Worm (Caenorhabditis elegans) whole organism, L1 larva: ENCODE results near the gene srh-204.

Experiments
- F16B12.6 ChIP-seq: fragments of 150-350 bp; optimal IDR thresholded peaks from 2 replicates; lab custom pipeline; 2014; ENCODE audit warnings: missing biosample characterization, missing genetic modification characterization
- Y116A8C.19 ChIP-seq: sonication (generic microtip); optimal IDR thresholded peaks from 2 replicates; lab custom pipeline; 2016; ENCODE audit warnings: missing compliant biosample characterization, missing genetic modification characterization, borderline replicate concordance
- aly-2 ChIP-seq: fragments of 150-350 bp; optimal IDR thresholded peaks from 2 replicates; lab custom pipeline; 2014; ENCODE audit warnings: missing biosample characterization, missing genetic modification characterization
- ceh-63 ChIP-seq: fragments of 200-800 bp; sonication (Bioruptor generic); optimal IDR thresholded peaks from 2 replicates; lab custom pipeline; 2018; ENCODE audit warnings: mild to moderate bottlenecking, missing genetic modification characterization, missing compliant biosample characterization
- ceh-88 ChIP-seq: fragments of 200-800 bp; sonication (Bioruptor generic); IDR thresholded peaks from 2 replicates; pipeline ENCODE4 v1.3.6; 2022; ENCODE audit warnings: missing genetic modification characterization, missing compliant biosample characterization
- ceh-90 ChIP-seq: sonication (generic microtip); optimal IDR thresholded peaks from 2 replicates; lab custom pipeline; 2016; ENCODE audit warnings: missing genetic modification characterization, missing compliant biosample characterization
- ces-1 ChIP-seq: fragments of 150-350 bp; optimal IDR thresholded peaks from 2 replicates; lab custom pipeline; 2014; ENCODE audit warnings: missing biosample characterization, missing genetic modification reagents, missing genetic modification characterization
- dpl-1 ChIP-seq, 3 experiments: fragments of 150-350 bp in 2 of 3; sonication (generic microtip) in 1 of 3; optimal IDR thresholded peaks; 2 replicates each; lab custom pipeline; 2014 to 2017; ENCODE audit warnings: missing biosample characterization in 3 of 3, missing genetic modification characterization in 3 of 3, missing genetic modification reagents in 3 of 3
- dsc-1 ChIP-seq: sonication (generic microtip); optimal IDR thresholded peaks from 2 replicates; lab custom pipeline; 2016; ENCODE audit warnings: mild to moderate bottlenecking, missing genetic modification characterization, missing compliant biosample characterization
- efl-1 ChIP-seq, 4 experiments: fragments of 150-350 bp; optimal IDR thresholded peaks in 3 of 4; peaks in 1 of 4; 1 replicate in 1 of 4; 2 replicates in 3 of 4; lab custom pipeline; 2014; ENCODE audit warnings: missing biosample characterization in 2 of 4, missing genetic modification characterization in 2 of 4, missing genetic modification reagents in 2 of 4
- egl-27 ChIP-seq, 2 experiments: fragments of 150-350 bp in 1 of 2; sonication (generic microtip); optimal IDR thresholded peaks; 3 replicates each; lab custom pipeline; 2017 to 2018; ENCODE audit warnings: missing biosample characterization in 2 of 2, missing genetic modification characterization in 2 of 2, missing genetic modification reagents in 2 of 2
- ets-5 ChIP-seq: fragments of 200-800 bp; sonication (Bioruptor generic); IDR thresholded peaks from 2 replicates; pipeline ENCODE4 v1.3.6; 2022; ENCODE audit warnings: missing genetic modification characterization, missing compliant biosample characterization
- fkh-10 ChIP-seq: sonication (generic microtip); optimal IDR thresholded peaks from 2 replicates; lab custom pipeline; 2017; ENCODE audit warnings: missing biosample characterization, missing genetic modification reagents, missing genetic modification characterization
- fkh-8 ChIP-seq: sonication (generic microtip); optimal IDR thresholded peaks from 2 replicates; lab custom pipeline; 2016; ENCODE audit warnings: mild to moderate bottlenecking, missing genetic modification characterization, missing compliant biosample characterization
- fos-1 ChIP-seq: fragments of 150-350 bp; optimal IDR thresholded peaks from 2 replicates; lab custom pipeline; 2014; ENCODE audit warnings: missing biosample characterization, missing genetic modification characterization
- grh-1 ChIP-seq: fragments of 200-800 bp; sonication (Bioruptor generic); IDR thresholded peaks from 2 replicates; pipeline ENCODE4 v1.3.6; 2022; ENCODE audit warnings: missing genetic modification reagents, missing genetic modification characterization, missing compliant biosample characterization
- hlh-17 ChIP-seq: fragments of 200-800 bp; sonication (Bioruptor generic); optimal IDR thresholded peaks from 2 replicates; lab custom pipeline; 2018; ENCODE audit warnings: missing genetic modification characterization, mild to moderate bottlenecking, missing compliant biosample characterization, moderate library complexity, borderline replicate concordance
- hlh-4 ChIP-seq: sonication (generic microtip); optimal IDR thresholded peaks from 2 replicates; lab custom pipeline; 2016; ENCODE audit warnings: mild to moderate bottlenecking, missing genetic modification characterization, missing compliant biosample characterization
- hpl-2 ChIP-seq: fragments of 150-350 bp; optimal IDR thresholded peaks from 2 replicates; lab custom pipeline; 2014; ENCODE audit warnings: missing biosample characterization, missing genetic modification reagents, missing genetic modification characterization
- isw-1 ChIP-seq: fragments of 200-800 bp; sonication (Bioruptor generic); IDR thresholded peaks from 2 replicates; pipeline ENCODE4 v1.3.6; 2022; ENCODE audit warnings: missing genetic modification characterization, missing compliant biosample characterization
- jun-1 ChIP-seq: fragments of 150-350 bp; optimal IDR thresholded peaks from 2 replicates; lab custom pipeline; 2014; ENCODE audit warnings: missing biosample characterization, missing genetic modification reagents, missing genetic modification characterization
- lin-13 ChIP-seq: fragments of 150-350 bp; optimal IDR thresholded peaks from 2 replicates; lab custom pipeline; 2014; ENCODE audit warnings: missing biosample characterization, missing genetic modification reagents, missing genetic modification characterization
- lin-14 ChIP-seq: fragments of 200-800 bp; sonication (Bioruptor generic); optimal IDR thresholded peaks from 2 replicates; lab custom pipeline; 2018; ENCODE audit warnings: mild to moderate bottlenecking, missing genetic modification characterization, moderate library complexity, missing compliant biosample characterization
- lin-35 ChIP-seq, 2 experiments: fragments of 150-350 bp; optimal IDR thresholded peaks; 2 replicates each; lab custom pipeline; 2014; ENCODE audit warnings: missing biosample characterization in 2 of 2, missing genetic modification characterization in 2 of 2, missing genetic modification reagents in 2 of 2
- lir-3 ChIP-seq: sonication (generic microtip); optimal IDR thresholded peaks from 2 replicates; lab custom pipeline; 2016; ENCODE audit warnings: mild to moderate bottlenecking, missing genetic modification characterization, moderate library complexity, missing compliant biosample characterization; ENCODE audit not compliant: poor library complexity
- lsy-2 ChIP-seq, 2 experiments: fragments of 150-350 bp; optimal IDR thresholded peaks; 2 replicates each; lab custom pipeline; 2014; ENCODE audit warnings: missing biosample characterization in 2 of 2, missing genetic modification characterization in 2 of 2
- mdl-1 ChIP-seq, 2 experiments: fragments of 150-350 bp; optimal IDR thresholded peaks; 2 replicates each; lab custom pipeline; 2014 to 2017; ENCODE audit warnings: missing biosample characterization in 2 of 2, missing genetic modification characterization in 2 of 2, inconsistent platforms in 1 of 2
- mef-2 ChIP-seq: fragments of 150-350 bp; optimal IDR thresholded peaks from 2 replicates; lab custom pipeline; 2014; ENCODE audit warnings: missing biosample characterization, missing genetic modification characterization
- mep-1 ChIP-seq: fragments of 150-350 bp; optimal IDR thresholded peaks from 2 replicates; lab custom pipeline; 2014; ENCODE audit warnings: missing biosample characterization, missing genetic modification characterization
- nhr-11 ChIP-seq: fragments of 150-350 bp; optimal IDR thresholded peaks from 2 replicates; lab custom pipeline; 2014; ENCODE audit warnings: missing biosample characterization, missing genetic modification characterization
- nhr-19 ChIP-seq: fragments of 200-800 bp; sonication (Bioruptor generic); conservative IDR thresholded peaks from 2 replicates; pipeline ENCODE4 v1.3.6; 2022; ENCODE audit warnings: missing genetic modification characterization, missing compliant biosample characterization
- nhr-20 ChIP-seq: sonication (generic microtip); optimal IDR thresholded peaks from 2 replicates; lab custom pipeline; 2016; ENCODE audit warnings: mild to moderate bottlenecking, missing genetic modification characterization, missing compliant biosample characterization
- nhr-71 ChIP-seq: sonication (generic microtip); optimal IDR thresholded peaks from 2 replicates; lab custom pipeline; 2016; ENCODE audit warnings: mild to moderate bottlenecking, missing genetic modification characterization, moderate library complexity, missing compliant biosample characterization
- nhr-76 ChIP-seq: sonication (generic microtip); optimal IDR thresholded peaks from 2 replicates; lab custom pipeline; 2017; ENCODE audit warnings: missing biosample characterization, missing genetic modification characterization
- nhr-85 ChIP-seq: sonication (generic microtip); peaks from one replicate; lab custom pipeline; 2016; ENCODE audit warnings: missing genetic modification characterization, inconsistent platforms, missing compliant biosample characterization
- pag-3 ChIP-seq: sonication (generic microtip); optimal IDR thresholded peaks from 2 replicates; lab custom pipeline; 2017; ENCODE audit warnings: missing genetic modification characterization, mild to moderate bottlenecking, missing compliant biosample characterization, antibody characterized with exemption, borderline replicate concordance; ENCODE audit not compliant: insufficient read depth
- pqm-1 ChIP-seq: sonication (generic microtip); optimal IDR thresholded peaks from 3 replicates; lab custom pipeline; 2017; ENCODE audit warnings: missing biosample characterization, missing genetic modification characterization
- rnt-1 ChIP-seq: sonication (generic microtip); optimal IDR thresholded peaks from 2 replicates; lab custom pipeline; 2016; ENCODE audit warnings: mild to moderate bottlenecking, missing genetic modification characterization, moderate library complexity, missing compliant biosample characterization
- skn-1 ChIP-seq: fragments of 150-350 bp; optimal IDR thresholded peaks from 2 replicates; lab custom pipeline; 2014; ENCODE audit warnings: missing biosample characterization, missing genetic modification characterization
- snpc-4 ChIP-seq: fragments of 150-350 bp; optimal IDR thresholded peaks from 2 replicates; lab custom pipeline; 2014; ENCODE audit warnings: missing biosample characterization, missing genetic modification characterization
- snu-23 ChIP-seq: sonication (generic microtip); optimal IDR thresholded peaks from 2 replicates; lab custom pipeline; 2016; ENCODE audit warnings: missing genetic modification characterization, missing compliant biosample characterization
- sup-37 ChIP-seq: fragments of 200-800 bp; sonication (Bioruptor generic); optimal IDR thresholded peaks from 2 replicates; lab custom pipeline; 2018; ENCODE audit warnings: mild to moderate bottlenecking, missing genetic modification characterization, missing compliant biosample characterization
- tbx-2 ChIP-seq: sonication (generic microtip); optimal IDR thresholded peaks from 2 replicates; lab custom pipeline; 2016; ENCODE audit warnings: missing genetic modification characterization, missing compliant biosample characterization
- tlp-1 ChIP-seq: fragments of 150-350 bp; optimal IDR thresholded peaks from 2 replicates; lab custom pipeline; 2014; ENCODE audit warnings: missing biosample characterization, missing genetic modification characterization
- unc-130 ChIP-seq: fragments of 150-350 bp; optimal IDR thresholded peaks from 2 replicates; lab custom pipeline; 2017; ENCODE audit warnings: missing biosample characterization, missing genetic modification characterization, inconsistent platforms
- unc-62 ChIP-seq: fragments of 150-350 bp; optimal IDR thresholded peaks from 2 replicates; lab custom pipeline; 2014; ENCODE audit warnings: missing biosample characterization, missing genetic modification reagents, missing genetic modification characterization
- unc-86 ChIP-seq: sonication (generic microtip); optimal IDR thresholded peaks from 2 replicates; lab custom pipeline; 2016; ENCODE audit warnings: missing genetic modification characterization, missing compliant biosample characterization
- unc-98 ChIP-seq: fragments of 200-800 bp; sonication (Bioruptor generic); IDR thresholded peaks from 2 replicates; pipeline ENCODE4 v1.3.6; 2022; ENCODE audit warnings: missing genetic modification characterization, missing compliant biosample characterization
- vab-15 ChIP-seq: sonication (generic microtip); optimal IDR thresholded peaks from 2 replicates; lab custom pipeline; 2017; ENCODE audit warnings: missing genotype, mild to moderate bottlenecking, missing genetic modification characterization, missing compliant biosample characterization
- zag-1 ChIP-seq: fragments of 150-350 bp; optimal IDR thresholded peaks from 2 replicates; lab custom pipeline; 2014; ENCODE audit warnings: missing biosample characterization, missing genetic modification characterization
- ztf-11 ChIP-seq, 2 experiments: sonication (generic microtip); optimal IDR thresholded peaks; 2 replicates each; lab custom pipeline; 2016 to 2017; ENCODE audit warnings: missing genetic modification characterization in 2 of 2, missing biosample characterization in 1 of 2, missing compliant biosample characterization in 1 of 2

Gene srh-204

DNA sequence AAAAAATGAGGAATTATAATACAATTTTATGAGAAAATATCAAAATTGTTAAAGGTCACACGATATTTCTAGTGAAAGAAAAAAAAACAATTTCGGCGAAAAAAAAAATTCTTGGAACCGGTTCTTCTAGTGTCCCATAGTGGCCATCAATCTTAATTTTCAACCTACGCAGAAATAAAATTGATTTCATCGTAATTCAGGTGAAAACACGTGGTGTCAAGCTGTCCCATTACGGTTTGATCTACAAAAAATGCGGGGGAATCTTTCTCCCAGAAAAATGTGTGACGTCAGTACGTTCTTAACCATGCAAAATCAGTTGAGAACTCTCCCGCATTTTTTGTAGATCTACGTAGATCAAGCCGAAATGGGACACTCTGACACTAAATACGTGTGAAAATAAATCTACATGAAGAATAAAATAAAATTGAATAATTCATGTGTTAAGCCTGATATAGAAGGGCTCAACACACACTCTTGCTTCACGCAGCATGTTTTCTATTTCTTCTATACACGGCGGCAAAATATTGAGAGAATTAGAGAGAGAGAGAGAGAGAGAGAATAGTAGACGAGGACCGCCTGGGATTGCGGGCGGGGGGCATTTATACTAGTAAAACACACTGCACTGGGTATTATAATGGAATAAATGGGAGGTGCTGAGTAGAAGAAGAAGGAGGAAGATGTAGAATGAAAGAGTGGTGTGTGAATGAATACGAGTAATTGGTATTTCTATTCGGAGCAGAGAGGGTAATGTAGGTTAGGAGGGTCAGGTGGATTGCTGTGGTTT lies 47.3 kb downstream of the srh-204 start (continued):
- TF ChIP-seq efl-1 (optimal IDR thresholded peaks at IDR 0.05; lab: Kevin White, UChicago) (no peak), efl-1 (GFP tag; optimal IDR thresholded peaks at IDR 0.05 in 1 of 2; lab: Kevin White, UChicago) (peak; percentile 12 to 89), ets-5 (GFP tag; lab: Robert Waterston, UW) (no peak), ztf-11 (tag; optimal IDR thresholded peaks at IDR 0.05; lab: Kevin White, UChicago) (no peak), unc-98 (no peak), nhr-85 (tag; lab: Kevin White, UChicago) (peak; percentile 92), mdl-1 (tag; optimal IDR thresholded peaks at IDR 0.05; lab: Kevin White, UChicago) (no peak), lin-14 (peak; percentile 59), nhr-19 (GFP tag; lab: Robert Waterston, UW) (no peak), dsc-1 (tag; lab: Kevin White, UChicago) (peak; percentile 47), nhr-71 (peak; percentile 62), rnt-1 (no peak), fkh-8 (peak; percentile 63), snu-23 (GFP tag; lab: Kevin White, UChicago) (peak; percentile 19), nhr-76 (tag; lab: Kevin White, UChicago) (no peak), egl-27 (tag; optimal IDR thresholded peaks at IDR 0.05; lab: Kevin White, UChicago) (no peak), dpl-1 (GFP tag; optimal IDR thresholded peaks at IDR 0.05; lab: Kevin White, UChicago) (peak in 2 of 3 experiments; percentile 14 to 41), lin-35 (GFP tag; optimal IDR thresholded peaks at IDR 0.05; lab: Kevin White, UChicago) (peak; percentile 8 to 70), nhr-20 (peak; percentile 62), vab-15 (tag; lab: Kevin White, UChicago) (peak; percentile 26), mef-2 (tag; lab: Kevin White, UChicago) (no peak), pag-3 (tag; lab: Kevin White, UChicago) (no peak), zag-1 (tag; lab: Kevin White, UChicago) (no peak), jun-1 (no peak), ces-1 (GFP tag; lab: Kevin White, UChicago) (no peak), nhr-11 (no peak), hpl-2 (GFP tag; lab: Kevin White, UChicago) (no peak), lin-13 (GFP tag; lab: Kevin White, UChicago) (peak; percentile 45), fkh-10 (no peak), sup-37 (GFP tag; lab: Kevin White, UChicago) (no peak), unc-130 (no peak), lir-3 (no peak), lsy-2 (tag; optimal IDR thresholded peaks at IDR 0.05; lab: Kevin White, UChicago) (no peak), ceh-63 (GFP tag; lab: Kevin White, UChicago) (no peak), F16B12.6 (no peak), isw-1 (GFP tag; lab: Robert Waterston, UW) (no peak), ceh-90 (no peak), pqm-1 (tag; lab: Kevin White, UChicago) (no peak), hlh-17 (GFP tag; lab: Kevin White, UChicago) (no peak), unc-62 (GFP tag; lab: Kevin White, UChicago) (no peak), tlp-1 (tag; lab: Kevin White, UChicago) (no peak), mep-1 (tag; lab: Kevin White, UChicago) (no peak), aly-2 (no peak), grh-1 (GFP tag; lab: Robert Waterston, UW) (peak; percentile 88), Y116A8C.19 (tag; lab: Kevin White, UChicago) (no peak), snpc-4 (tag; lab: Kevin White, UChicago) (no peak), unc-86 (tag; lab: Kevin White, UChicago) (peak; percentile 41), tbx-2 (tag; lab: Kevin White, UChicago) (no peak), skn-1 (no peak), ceh-88 (GFP tag; lab: Robert Waterston, UW) (no peak), hlh-4 (tag; lab: Kevin White, UChicago) (no peak), fos-1 (no peak)
